Worm (Caenorhabditis elegans) whole organism, mixed stage, embryonic: ENCODE data around the gene R12B2.8.

Source experiments
- M03D4.4 ChIP-seq: sonication (generic microtip); optimal IDR thresholded peaks from 2 replicates; lab custom pipeline; 2017; ENCODE audit warnings: mild to moderate bottlenecking, missing genetic modification characterization, missing compliant biosample characterization
- bed-3 ChIP-seq: fragments of 200-800 bp; sonication (Bioruptor generic); optimal IDR thresholded peaks from 3 replicates; lab custom pipeline; 2018; ENCODE audit warnings: mild to moderate bottlenecking, missing genetic modification characterization, moderate library complexity, missing compliant biosample characterization
- blmp-1 ChIP-seq: fragments of 150-350 bp; optimal IDR thresholded peaks from 2 replicates; lab custom pipeline; 2014; ENCODE audit warnings: missing biosample characterization, missing genetic modification characterization
- ceh-39 ChIP-seq: fragments of 150-350 bp; optimal IDR thresholded peaks from 2 replicates; lab custom pipeline; 2014; ENCODE audit warnings: missing biosample characterization, missing genetic modification characterization
- ceh-43 ChIP-seq: fragments of 200-800 bp; sonication (Bioruptor generic); optimal IDR thresholded peaks from 2 replicates; lab custom pipeline; 2018; ENCODE audit warnings: mild to moderate bottlenecking, missing genetic modification characterization, moderate library complexity, missing compliant biosample characterization
- ceh-83 ChIP-seq: fragments of 200-800 bp; sonication (Bioruptor generic); optimal IDR thresholded peaks from 2 replicates; lab custom pipeline; 2018; ENCODE audit warnings: mild to moderate bottlenecking, missing genetic modification characterization, missing compliant biosample characterization
- ces-1 ChIP-seq: fragments of 150-350 bp; optimal IDR thresholded peaks from 2 replicates; lab custom pipeline; 2014; ENCODE audit warnings: missing biosample characterization, missing genetic modification reagents, missing genetic modification characterization
- cnd-1 ChIP-seq: fragments of 200-800 bp; sonication (Bioruptor generic); optimal IDR thresholded peaks from 2 replicates; lab custom pipeline; 2018; ENCODE audit warnings: mild to moderate bottlenecking, missing genetic modification characterization, missing compliant biosample characterization
- drap-1 ChIP-seq: fragments of 200-800 bp; sonication (Bioruptor generic); optimal IDR thresholded peaks from 3 replicates; lab custom pipeline; 2018; ENCODE audit warnings: mild to moderate bottlenecking, missing genetic modification characterization, missing compliant biosample characterization
- elt-1 ChIP-seq: sonication (generic microtip); optimal IDR thresholded peaks from 2 replicates; lab custom pipeline; 2017; ENCODE audit warnings: missing genetic modification characterization, mild to moderate bottlenecking, missing compliant biosample characterization, antibody characterized with exemption, moderate library complexity, borderline replicate concordance; ENCODE audit not compliant: insufficient read depth
- elt-3 ChIP-seq: fragments of 150-350 bp; optimal IDR thresholded peaks from 2 replicates; lab custom pipeline; 2014; ENCODE audit warnings: missing biosample characterization, missing genetic modification characterization
- flh-1 ChIP-seq: fragments of 200-800 bp; sonication (Bioruptor generic); optimal IDR thresholded peaks from 2 replicates; lab custom pipeline; 2018; ENCODE audit warnings: mild to moderate bottlenecking, missing genetic modification characterization, moderate library complexity, missing compliant biosample characterization
- ham-2 ChIP-seq: fragments of 200-800 bp; sonication (Bioruptor generic); optimal IDR thresholded peaks from 2 replicates; lab custom pipeline; 2018; ENCODE audit warnings: mild to moderate bottlenecking, missing genetic modification characterization, missing compliant biosample characterization
- lin-13 ChIP-seq: fragments of 150-350 bp; optimal IDR thresholded peaks from 2 replicates; lab custom pipeline; 2014; ENCODE audit warnings: missing biosample characterization, missing genetic modification characterization
- lin-32 ChIP-seq: fragments of 200-800 bp; sonication (Bioruptor generic); optimal IDR thresholded peaks from 2 replicates; lab custom pipeline; 2018; ENCODE audit warnings: mild to moderate bottlenecking, missing genetic modification characterization, missing compliant biosample characterization
- lsy-2 ChIP-seq: fragments of 150-350 bp; optimal IDR thresholded peaks from 2 replicates; lab custom pipeline; 2014; ENCODE audit warnings: missing biosample characterization, missing genetic modification characterization
- mab-5 ChIP-seq: fragments of 150-350 bp; optimal IDR thresholded peaks from 2 replicates; lab custom pipeline; 2014; ENCODE audit warnings: missing biosample characterization, missing genetic modification characterization
- mep-1 ChIP-seq: fragments of 150-350 bp; optimal IDR thresholded peaks from 2 replicates; lab custom pipeline; 2017; ENCODE audit warnings: missing biosample characterization, missing genetic modification reagents, missing genetic modification characterization, inconsistent platforms
- nhr-12 ChIP-seq: fragments of 150-350 bp; optimal IDR thresholded peaks from 2 replicates; lab custom pipeline; 2014; ENCODE audit warnings: missing biosample characterization, missing genetic modification characterization
- nhr-2 ChIP-seq: fragments of 150-350 bp; optimal IDR thresholded peaks from 2 replicates; lab custom pipeline; 2014; ENCODE audit warnings: missing biosample characterization, missing genetic modification characterization
- nhr-237 ChIP-seq: fragments of 150-350 bp; optimal IDR thresholded peaks from 2 replicates; lab custom pipeline; 2014; ENCODE audit warnings: missing biosample characterization, missing genetic modification characterization
- nhr-76 ChIP-seq: sonication (generic microtip); optimal IDR thresholded peaks from 2 replicates; lab custom pipeline; 2017; ENCODE audit warnings: missing biosample characterization, missing genetic modification characterization
- pha-4 ChIP-seq: fragments of 150-350 bp; optimal IDR thresholded peaks from 2 replicates; lab custom pipeline; 2018; ENCODE audit warnings: missing biosample characterization, missing genetic modification reagents, missing genetic modification characterization
- sem-2 ChIP-seq: fragments of 200-800 bp; sonication (Bioruptor generic); optimal IDR thresholded peaks from 2 replicates; lab custom pipeline; 2018; ENCODE audit warnings: mild to moderate bottlenecking, missing genetic modification characterization, missing compliant biosample characterization
- snpc-4 ChIP-seq: fragments of 150-350 bp; optimal IDR thresholded peaks from 2 replicates; lab custom pipeline; 2014; ENCODE audit warnings: missing biosample characterization, missing genetic modification characterization
- sptf-1 ChIP-seq: sonication (generic microtip); optimal IDR thresholded peaks from 2 replicates; lab custom pipeline; 2017; ENCODE audit warnings: mild to moderate bottlenecking, missing genetic modification characterization, moderate library complexity, missing compliant biosample characterization
- tbx-8 ChIP-seq: fragments of 200-800 bp; sonication (Bioruptor generic); optimal IDR thresholded peaks from 2 replicates; lab custom pipeline; 2018; ENCODE audit warnings: mild to moderate bottlenecking, missing genetic modification characterization, moderate library complexity, missing compliant biosample characterization
- unc-120 ChIP-seq: sonication (generic microtip); optimal IDR thresholded peaks from 2 replicates; lab custom pipeline; 2017; ENCODE audit warnings: missing genetic modification characterization, missing compliant biosample characterization; ENCODE audit not compliant: poor library complexity, severe bottlenecking
- unc-39 ChIP-seq: fragments of 150-350 bp; optimal IDR thresholded peaks from 2 replicates; lab custom pipeline; 2014; ENCODE audit warnings: missing biosample characterization, missing genetic modification characterization
- unc-62 ChIP-seq: fragments of 150-350 bp; optimal IDR thresholded peaks from 2 replicates; lab custom pipeline; 2014; ENCODE audit warnings: missing biosample characterization, missing genetic modification reagents, missing genetic modification characterization
- zip-8 ChIP-seq: fragments of 150-350 bp; optimal IDR thresholded peaks from 2 replicates; lab custom pipeline; 2014; ENCODE audit warnings: missing biosample characterization, missing genetic modification characterization
- ztf-11 ChIP-seq: fragments of 150-350 bp; optimal IDR thresholded peaks from 2 replicates; lab custom pipeline; 2014; ENCODE audit warnings: missing biosample characterization, missing genetic modification characterization

The R12B2.8 gene

ce11 chrIII:5823617-5824016 lies at the start of gene R12B2.8:
Gene R12B2.8 (plus strand): TSS chrIII:5823917.
- no peak for TF ChIP-seq nhr-12 (tag; lab: Kevin White, UChicago)
- TF ChIP-seq pha-4 = no peak
- no peak for TF ChIP-seq cnd-1 (tag; lab: Kevin White, UChicago)
- no peak for TF ChIP-seq lin-13 (tag; lab: Kevin White, UChicago)
- no peak for TF ChIP-seq nhr-237 (tag; lab: Kevin White, UChicago)
- TF ChIP-seq zip-8 = no peak
- no peak for TF ChIP-seq elt-3 (tag; lab: Kevin White, UChicago)
- TF ChIP-seq tbx-8 = no peak
- no peak for TF ChIP-seq ceh-43 (GFP tag; lab: Kevin White, UChicago)
- no peak for TF ChIP-seq flh-1 (GFP tag; lab: Kevin White, UChicago)
- no peak for TF ChIP-seq nhr-76 (tag; lab: Kevin White, UChicago)
- no peak for TF ChIP-seq ham-2
- no peak for TF ChIP-seq drap-1 (GFP tag; lab: Kevin White, UChicago)
- no peak for TF ChIP-seq snpc-4 (tag; lab: Kevin White, UChicago)
- no peak for TF ChIP-seq ces-1 (GFP tag; lab: Kevin White, UChicago)

- TF ChIP-seq nhr-2 (tag; lab: Kevin White, UChicago) (no peak), pha-4 (no peak), cnd-1 (tag; lab: Kevin White, UChicago) (no peak), snpc-4 (tag; lab: Kevin White, UChicago) (no peak), unc-120 (tag; lab: Kevin White, UChicago) (no peak), nhr-76 (tag; lab: Kevin White, UChicago) (no peak), sem-2 (GFP tag; lab: Kevin White, UChicago) (no peak), drap-1 (GFP tag; lab: Kevin White, UChicago) (no peak), mab-5 (no peak)
These were observed 41.6 kb upstream of the R12B2.8 start for ce11 chrIII:5782080-5782479.

DNA sequence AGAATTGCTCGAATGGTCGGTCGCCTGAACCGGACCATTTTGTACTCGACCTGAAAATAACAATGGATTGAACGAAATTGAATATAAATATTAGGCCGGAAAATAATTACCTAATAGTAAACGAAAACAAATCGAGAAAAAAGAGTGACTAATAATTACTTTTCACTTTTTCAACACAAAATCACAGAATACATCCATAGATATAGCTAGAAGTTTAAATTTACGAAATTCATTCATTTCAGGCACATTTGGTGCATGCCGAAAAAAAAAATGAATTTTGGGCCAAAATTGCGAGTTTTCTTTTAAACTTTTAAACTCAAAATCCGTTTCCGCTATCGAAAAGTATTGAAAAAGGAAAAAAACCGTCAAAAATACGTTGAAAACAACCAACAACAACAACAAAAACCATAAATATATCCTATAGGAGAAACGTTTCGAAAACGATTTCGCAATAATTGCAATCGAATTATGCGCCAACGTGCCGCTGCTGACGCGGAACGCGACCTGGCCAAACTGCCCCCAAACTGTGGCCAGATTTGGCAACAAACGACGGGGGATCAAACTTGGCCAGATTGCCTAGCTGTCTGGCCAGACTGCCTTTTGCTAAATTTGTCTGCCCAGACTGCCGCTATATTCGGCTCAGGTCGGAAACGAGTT lies 38.3 kb upstream of the R12B2.8 start, which contains the start of gene Y37B11A.3:
Y37B11A.3 (minus strand) TSS at position 51 of the 657 bp plus-strand sequence.
- TF ChIP-seq mab-5 (no peak), ceh-83 (GFP tag; lab: Kevin White, UChicago) (no peak), ztf-11 (tag; lab: Kevin White, UChicago) (no peak), snpc-4 (tag; lab: Kevin White, UChicago) (no peak), ham-2 (no peak), flh-1 (GFP tag; lab: Kevin White, UChicago) (no peak), lsy-2 (tag; lab: Kevin White, UChicago) (peak; percentile 38), unc-120 (tag; lab: Kevin White, UChicago) (peak; percentile 99), unc-39 (no peak), nhr-237 (tag; lab: Kevin White, UChicago) (peak; percentile 32), nhr-12 (tag; lab: Kevin White, UChicago) (no peak), lin-13 (tag; lab: Kevin White, UChicago) (peak; percentile 53), elt-1 (tag; lab: Kevin White, UChicago) (no peak), sptf-1 (no peak), unc-62 (GFP tag; lab: Kevin White, UChicago) (no peak), mep-1 (tag; lab: Kevin White, UChicago) (peak; percentile 17), cnd-1 (tag; lab: Kevin White, UChicago) (no peak), lin-32 (GFP tag; lab: Kevin White, UChicago) (no peak), ces-1 (GFP tag; lab: Kevin White, UChicago) (peak; percentile 54), pha-4 (peak; percentile 47), ceh-39 (tag; lab: Kevin White, UChicago) (no peak), blmp-1 (no peak), zip-8 (no peak)
- TF ChIP-seq, all 35 proteins: peak for 7

ce11 chrIII:5790550-5790949 lies 33.2 kb upstream of the R12B2.8 start, which contains the start of gene rev-3:
Gene rev-3 (minus strand): TSS chrIII:5790650.
- no peak for TF ChIP-seq flh-1 (GFP tag; lab: Kevin White, UChicago)
- TF ChIP-seq lin-32 (GFP tag; lab: Kevin White, UChicago) = no peak
- TF ChIP-seq M03D4.4 = no peak
- no peak for TF ChIP-seq unc-62 (GFP tag; lab: Kevin White, UChicago)
- no peak for TF ChIP-seq unc-39
- no peak for TF ChIP-seq nhr-237 (tag; lab: Kevin White, UChicago)
- no peak for TF ChIP-seq lin-13 (tag; lab: Kevin White, UChicago)
- no peak for TF ChIP-seq unc-120 (tag; lab: Kevin White, UChicago)
- no peak for TF ChIP-seq mab-5
- no peak for TF ChIP-seq lsy-2 (tag; lab: Kevin White, UChicago)
- TF ChIP-seq ztf-11 (tag; lab: Kevin White, UChicago) = no peak
- TF ChIP-seq cnd-1 (tag; lab: Kevin White, UChicago) = no peak
- TF ChIP-seq pha-4 = no peak
- no peak for TF ChIP-seq bed-3 (GFP tag; lab: Kevin White, UChicago)
